Worm (Caenorhabditis elegans) whole organism, L2 larva: ENCODE measurements around the gene F35F10.6.

Source experiments
- R02D3.7 ChIP-seq: fragments of 150-350 bp; optimal IDR thresholded peaks from 2 replicates; lab custom pipeline; 2014; ENCODE audit warnings: missing biosample characterization, missing genetic modification characterization
- aly-2 ChIP-seq: fragments of 150-350 bp; optimal IDR thresholded peaks from 2 replicates; lab custom pipeline; 2014; ENCODE audit warnings: missing biosample characterization, missing genetic modification characterization
- egl-27 ChIP-seq: sonication (generic microtip); optimal IDR thresholded peaks from 3 replicates; lab custom pipeline; 2017; ENCODE audit warnings: missing biosample characterization, missing genetic modification reagents, missing genetic modification characterization
- mab-5 ChIP-seq: fragments of 150-350 bp; optimal IDR thresholded peaks from 2 replicates; lab custom pipeline; 2014; ENCODE audit warnings: missing biosample characterization, missing genetic modification characterization
- nhr-11 ChIP-seq: fragments of 150-350 bp; optimal IDR thresholded peaks from 2 replicates; lab custom pipeline; 2014; ENCODE audit warnings: missing biosample characterization, missing genetic modification characterization
- nhr-12 ChIP-seq: fragments of 150-350 bp; optimal IDR thresholded peaks from 2 replicates; lab custom pipeline; 2014; ENCODE audit warnings: missing biosample characterization, missing genetic modification characterization
- nhr-237 ChIP-seq: fragments of 150-350 bp; optimal IDR thresholded peaks from 2 replicates; lab custom pipeline; 2014; ENCODE audit warnings: missing biosample characterization, missing genetic modification characterization
- unc-55 ChIP-seq: fragments of 150-350 bp; sonication (generic microtip); optimal IDR thresholded peaks from 3 replicates; lab custom pipeline; 2014; ENCODE audit warnings: missing biosample characterization, missing genetic modification reagents, missing genetic modification characterization
- unc-62 ChIP-seq: fragments of 150-350 bp; optimal IDR thresholded peaks from 2 replicates; lab custom pipeline; 2014; ENCODE audit warnings: missing biosample characterization, missing genetic modification reagents, missing genetic modification characterization
- ztf-4 ChIP-seq: fragments of 150-350 bp; optimal IDR thresholded peaks from 2 replicates; lab custom pipeline; 2014; ENCODE audit warnings: missing biosample characterization, missing genetic modification characterization

DNA sequence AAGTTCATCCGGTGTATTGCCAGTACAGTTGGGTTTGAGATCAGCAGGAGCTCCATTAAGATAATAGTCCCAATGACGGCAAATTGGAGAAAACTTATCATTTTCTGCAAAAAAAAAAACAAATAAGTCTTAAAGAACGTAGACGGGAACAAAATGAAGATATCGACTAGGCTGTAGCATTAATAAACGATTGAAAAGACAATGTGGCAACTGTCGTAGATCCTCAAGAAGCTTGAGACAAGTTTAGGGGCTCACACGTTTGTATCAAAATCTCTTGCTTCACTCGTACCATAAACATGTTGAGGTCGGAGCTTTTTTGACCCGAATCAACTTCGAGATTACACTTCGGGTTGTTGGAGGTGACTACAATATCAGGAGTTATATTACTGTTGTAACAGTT lies 30.8 kb upstream of the F35F10.6 start, which contains the start of gene F35F10.14:
- no peak for TF ChIP-seq unc-55 (GFP tag; lab: Kevin White, UChicago)
- no peak for TF ChIP-seq nhr-237 (tag; lab: Kevin White, UChicago)
- TF ChIP-seq mab-5 (tag; lab: Kevin White, UChicago): no peak
- no peak for TF ChIP-seq egl-27 (tag; lab: Kevin White, UChicago)
- no peak for TF ChIP-seq unc-62 (GFP tag; lab: Kevin White, UChicago)
- TF ChIP-seq aly-2 (tag; lab: Kevin White, UChicago): no peak
- no peak for TF ChIP-seq R02D3.7 (tag; lab: Kevin White, UChicago)
- TF ChIP-seq nhr-12 (tag; lab: Kevin White, UChicago): no peak
- no peak for TF ChIP-seq nhr-11
- no peak for TF ChIP-seq ztf-4 (tag; lab: Kevin White, UChicago)
